Fruit fly (Drosophila melanogaster) whole organism, embryonic: Measurements from ENCODE around the gene AMPdeam.

Experiments
- Abd-B ChIP-seq: fragments of 200-800 bp; sonication (Bioruptor generic); optimal IDR thresholded peaks from 2 replicates; lab custom pipeline; 2018; ENCODE audit warnings: missing biosample characterization, mild to moderate bottlenecking, missing genetic modification characterization, moderate library complexity
- Adf1 ChIP-seq: fragments of 200-800 bp; sonication (Bioruptor generic); IDR thresholded peaks from 2 replicates; pipeline ENCODE4 v1.3.6; 2022; ENCODE audit warnings: missing biosample characterization, missing genetic modification characterization
- Bdp1 ChIP-seq: fragments of 200-800 bp; sonication (Bioruptor generic); optimal IDR thresholded peaks from 3 replicates; lab custom pipeline; 2016; ENCODE audit warnings: missing biosample characterization, missing genetic modification characterization
- CG10366 ChIP-seq: fragments of 200-800 bp; sonication (Bioruptor generic); IDR thresholded peaks from 2 replicates; pipeline ENCODE4 v1.3.6; 2022; ENCODE audit warnings: missing biosample characterization, missing genetic modification characterization
- CG11085 ChIP-seq: fragments of 200-800 bp; sonication (Bioruptor generic); IDR thresholded peaks from 2 replicates; pipeline ENCODE4 v1.3.6; 2022; ENCODE audit warnings: missing biosample characterization, missing genetic modification characterization
- CG11504 ChIP-seq: fragments of 200-800 bp; sonication (Bioruptor generic); optimal IDR thresholded peaks from 3 replicates; lab custom pipeline; 2019; ENCODE audit warnings: missing biosample characterization, mild to moderate bottlenecking, missing genetic modification characterization, moderate library complexity
- CG12155 ChIP-seq: fragments of 200-800 bp; sonication (Bioruptor generic); optimal IDR thresholded peaks from 3 replicates; lab custom pipeline; 2016; ENCODE audit warnings: missing biosample characterization, missing genetic modification characterization
- CG14667 ChIP-seq: fragments of 200-800 bp; sonication (Bioruptor generic); IDR thresholded peaks from 2 replicates; pipeline ENCODE4 v1.3.6; 2022; ENCODE audit warnings: missing biosample characterization, missing genetic modification characterization
- CG15514 ChIP-seq: fragments of 200-800 bp; sonication (Bioruptor generic); optimal IDR thresholded peaks from 3 replicates; lab custom pipeline; 2017; ENCODE audit warnings: missing biosample characterization, missing genetic modification characterization, mild to moderate bottlenecking, moderate library complexity, missing genetic modification reagents
- CG17361 ChIP-seq: fragments of 200-800 bp; sonication (Bioruptor generic); IDR thresholded peaks from 3 replicates; pipeline ENCODE4 v1.3.6; 2022; ENCODE audit warnings: missing biosample characterization, missing genetic modification characterization
- CG17612 ChIP-seq: fragments of 200-800 bp; sonication (Bioruptor generic); IDR thresholded peaks from 2 replicates; pipeline ENCODE4 v1.3.6; 2022; ENCODE audit warnings: missing biosample characterization, missing genetic modification characterization
- CG18599 ChIP-seq: fragments of 200-800 bp; sonication (Bioruptor generic); optimal IDR thresholded peaks from 3 replicates; lab custom pipeline; 2017; ENCODE audit warnings: missing biosample characterization, missing genetic modification characterization, mild to moderate bottlenecking, moderate library complexity, missing genetic modification reagents
- CG2889 ChIP-seq: fragments of 200-800 bp; sonication (Bioruptor generic); IDR thresholded peaks from 3 replicates; pipeline ENCODE4 v1.3.6; 2022; ENCODE audit warnings: missing biosample characterization, missing genetic modification characterization
- CG4707 ChIP-seq: fragments of 200-800 bp; sonication (Bioruptor generic); optimal IDR thresholded peaks from 2 replicates; lab custom pipeline; 2018; ENCODE audit warnings: missing biosample characterization, mild to moderate bottlenecking, missing genetic modification characterization, moderate library complexity
- CG4854 ChIP-seq: fragments of 200-800 bp; sonication (Bioruptor generic); optimal IDR thresholded peaks from 2 replicates; lab custom pipeline; 2016; ENCODE audit warnings: missing biosample characterization, missing genetic modification characterization, inconsistent platforms
- CG6175 ChIP-seq: fragments of 200-800 bp; sonication (Bioruptor generic); IDR thresholded peaks from 3 replicates; pipeline ENCODE4 v1.3.6; 2022; ENCODE audit warnings: missing biosample characterization, missing genetic modification characterization
- CG6683 ChIP-seq: fragments of 200-800 bp; sonication (Bioruptor generic); optimal IDR thresholded peaks from 2 replicates; lab custom pipeline; 2017; ENCODE audit warnings: missing biosample characterization, mild to moderate bottlenecking, missing genetic modification characterization, missing genetic modification reagents
- CG6791 ChIP-seq: fragments of 200-800 bp; sonication (Bioruptor generic); IDR thresholded peaks from 3 replicates; pipeline ENCODE4 v1.3.6; 2022; ENCODE audit warnings: missing biosample characterization, missing genetic modification characterization; ENCODE audit not compliant: partially characterized antibody
- CG8944 ChIP-seq: fragments of 200-800 bp; sonication (Bioruptor generic); optimal IDR thresholded peaks from 3 replicates; lab custom pipeline; 2016; ENCODE audit warnings: missing biosample characterization, missing genetic modification characterization
- CG9609 ChIP-seq: fragments of 200-800 bp; sonication (Bioruptor generic); optimal IDR thresholded peaks from 3 replicates; lab custom pipeline; 2016; ENCODE audit warnings: missing biosample characterization, missing genetic modification characterization
- Camta ChIP-seq: fragments of 200-800 bp; sonication (Bioruptor generic); optimal IDR thresholded peaks from 2 replicates; lab custom pipeline; 2016; ENCODE audit warnings: missing biosample characterization, missing genetic modification characterization
- Dbx ChIP-seq: fragments of 200-800 bp; sonication (Bioruptor generic); IDR thresholded peaks from 3 replicates; pipeline ENCODE4 v1.3.6; 2022; ENCODE audit warnings: missing biosample characterization, missing genetic modification characterization
- Doc3 ChIP-seq: fragments of 200-800 bp; sonication (Bioruptor generic); IDR thresholded peaks from 3 replicates; pipeline ENCODE4 v1.3.6; 2022; ENCODE audit warnings: missing biosample characterization, missing genetic modification characterization; ENCODE audit not compliant: partially characterized antibody
- Elba2 ChIP-seq: fragments of 200-800 bp; sonication (Bioruptor generic); optimal IDR thresholded peaks from 3 replicates; lab custom pipeline; 2016; ENCODE audit warnings: missing biosample characterization, missing genetic modification characterization
- Ets65A ChIP-seq: fragments of 200-800 bp; sonication (Bioruptor generic); peaks from one replicate; lab custom pipeline; 2016; ENCODE audit warnings: missing biosample characterization, missing genetic modification characterization
- HLH54F ChIP-seq: fragments of 200-800 bp; sonication (Bioruptor generic); optimal IDR thresholded peaks from 3 replicates; lab custom pipeline; 2016; ENCODE audit warnings: missing biosample characterization, missing genetic modification characterization
- Hand ChIP-seq: fragments of 200-800 bp; sonication (Bioruptor generic); optimal IDR thresholded peaks from 2 replicates; lab custom pipeline; 2017; ENCODE audit warnings: mild to moderate bottlenecking, missing biosample characterization, missing genetic modification reagents, missing genetic modification characterization
- Hr51 ChIP-seq, 2 experiments: fragments of 200-800 bp; sonication (Bioruptor generic); optimal IDR thresholded peaks; 2 replicates in 1 of 2; 3 replicates in 1 of 2; lab custom pipeline; 2016 to 2018; ENCODE audit warnings: missing biosample characterization in 2 of 2, missing genetic modification characterization in 2 of 2, mild to moderate bottlenecking in 1 of 2, moderate library complexity in 1 of 2
- PHDP ChIP-seq: fragments of 200-800 bp; sonication (Bioruptor generic); optimal IDR thresholded peaks from 3 replicates; lab custom pipeline; 2018; ENCODE audit warnings: missing biosample characterization, mild to moderate bottlenecking, missing genetic modification characterization, moderate library complexity
- Sry-δ ChIP-seq: fragments of 200-800 bp; sonication (Bioruptor generic); optimal IDR thresholded peaks from 2 replicates; lab custom pipeline; 2016; ENCODE audit warnings: missing biosample characterization, missing genetic modification characterization
- Xbp1 ChIP-seq: fragments of 200-800 bp; sonication (Bioruptor generic); optimal IDR thresholded peaks from 3 replicates; lab custom pipeline; 2016; ENCODE audit warnings: missing biosample characterization, mild to moderate bottlenecking, missing genetic modification characterization
- ab ChIP-seq: fragments of 200-800 bp; sonication (Bioruptor generic); optimal IDR thresholded peaks from 2 replicates; lab custom pipeline; 2016; ENCODE audit warnings: missing biosample characterization, missing genetic modification characterization
- az2 ChIP-seq: fragments of 200-800 bp; sonication (Bioruptor generic); optimal IDR thresholded peaks from 3 replicates; lab custom pipeline; 2016; ENCODE audit warnings: missing biosample characterization, missing genetic modification characterization
- btn ChIP-seq: fragments of 200-800 bp; sonication (Bioruptor generic); optimal IDR thresholded peaks from 2 replicates; lab custom pipeline; 2016; ENCODE audit warnings: missing biosample characterization, missing genetic modification characterization
- chm ChIP-seq: fragments of 200-800 bp; sonication (Bioruptor generic); IDR thresholded peaks from 2 replicates; pipeline ENCODE4 v1.3.6; 2022; ENCODE audit warnings: missing biosample characterization, missing genetic modification characterization
- dan ChIP-seq: fragments of 200-800 bp; sonication (Bioruptor generic); IDR thresholded peaks from 2 replicates; pipeline ENCODE4 v1.3.6; 2022; ENCODE audit warnings: missing biosample characterization, missing genetic modification characterization
- dm ChIP-seq: fragments of 200-800 bp; sonication (Bioruptor generic); optimal IDR thresholded peaks from 3 replicates; lab custom pipeline; 2016; ENCODE audit warnings: missing biosample characterization, missing genetic modification characterization
- ems ChIP-seq: fragments of 200-800 bp; sonication (Bioruptor generic); optimal IDR thresholded peaks from 3 replicates; lab custom pipeline; 2016; ENCODE audit warnings: missing biosample characterization, missing genetic modification characterization
- exex ChIP-seq: fragments of 200-800 bp; sonication (Bioruptor generic); optimal IDR thresholded peaks from 4 replicates; lab custom pipeline; 2018; ENCODE audit warnings: missing biosample characterization, mild to moderate bottlenecking, missing genetic modification characterization, moderate library complexity
- insv ChIP-seq, 2 experiments: fragments of 200-800 bp; sonication (Bioruptor generic); optimal IDR thresholded peaks; 3 replicates each; lab custom pipeline; 2016 to 2018; ENCODE audit warnings: missing biosample characterization in 2 of 2, missing genetic modification characterization in 2 of 2
- kni ChIP-seq: fragments of 200-800 bp; sonication (Bioruptor generic); optimal IDR thresholded peaks from 3 replicates; lab custom pipeline; 2017; ENCODE audit warnings: mild to moderate bottlenecking, missing biosample characterization, missing genetic modification reagents, missing genetic modification characterization
- nerfin-1 ChIP-seq: fragments of 200-800 bp; sonication (Bioruptor generic); optimal IDR thresholded peaks from 3 replicates; lab custom pipeline; 2019; ENCODE audit warnings: missing biosample characterization, mild to moderate bottlenecking, missing genetic modification characterization, moderate library complexity
- nmo ChIP-seq: fragments of 200-800 bp; sonication (Bioruptor generic); optimal IDR thresholded peaks from 2 replicates; lab custom pipeline; 2018; ENCODE audit warnings: missing biosample characterization, mild to moderate bottlenecking, missing genetic modification characterization, moderate library complexity
- nom ChIP-seq: fragments of 200-800 bp; sonication (Bioruptor generic); optimal IDR thresholded peaks from 2 replicates; lab custom pipeline; 2017; ENCODE audit warnings: missing biosample characterization, missing genetic modification characterization, mild to moderate bottlenecking, moderate library complexity, missing genetic modification reagents
- pzg ChIP-seq: fragments of 200-800 bp; sonication (Bioruptor generic); optimal IDR thresholded peaks from 3 replicates; lab custom pipeline; 2018; ENCODE audit warnings: missing biosample characterization, mild to moderate bottlenecking, missing genetic modification characterization, moderate library complexity
- run ChIP-seq: fragments of 200-800 bp; sonication (Bioruptor generic); optimal IDR thresholded peaks from 3 replicates; lab custom pipeline; 2018; ENCODE audit warnings: missing biosample characterization, mild to moderate bottlenecking, missing genetic modification characterization
- seq ChIP-seq: fragments of 200-800 bp; sonication (Bioruptor generic); IDR thresholded peaks from 2 replicates; pipeline ENCODE4 v1.3.6; 2022; ENCODE audit warnings: missing biosample characterization, missing genetic modification characterization
- sob ChIP-seq: fragments of 200-800 bp; sonication (Bioruptor generic); IDR thresholded peaks from 2 replicates; pipeline ENCODE4 v1.3.6; 2022; ENCODE audit warnings: missing biosample characterization, missing genetic modification characterization
- tgo ChIP-seq: fragments of 200-800 bp; sonication (Bioruptor generic); IDR thresholded peaks from 3 replicates; pipeline ENCODE4 v1.3.6; 2022; ENCODE audit warnings: missing biosample characterization, missing genetic modification characterization
- trh ChIP-seq: fragments of 200-800 bp; sonication (Bioruptor generic); optimal IDR thresholded peaks from 2 replicates; lab custom pipeline; 2016; ENCODE audit warnings: missing biosample characterization, missing genetic modification characterization

The AMPdeam gene

dm6 chrX:13815526-13816173 lies 30.0 kb downstream of the AMPdeam start (continued):
- TF ChIP-seq exex (tag; lab: Kevin White, UChicago) = no peak
- peak; percentile 11 for TF ChIP-seq CG8944 (GFP tag; lab: Kevin White, UChicago)
- TF ChIP-seq Bdp1 (GFP tag; lab: Kevin White, UChicago) = no peak
- peak; percentile 29 for TF ChIP-seq HLH54F
- no peak for TF ChIP-seq btn (GFP tag; lab: Kevin White, UChicago)
- peak; percentile 11 for TF ChIP-seq dm (GFP tag; lab: Kevin White, UChicago)
- no peak for TF ChIP-seq CG17612 (GFP tag; lab: Robert Waterston, UW)
- TF ChIP-seq Ets65A (GFP tag; lab: Kevin White, UChicago) = peak; percentile 97
- TF ChIP-seq Dbx (GFP tag; lab: Robert Waterston, UW) = no peak
- no peak for TF ChIP-seq CG11085
- peak; percentile 18 for TF ChIP-seq kni
- peak; percentile 45 for TF ChIP-seq az2 (GFP tag; lab: Kevin White, UChicago)
- TF ChIP-seq ab = no peak
- no peak for TF ChIP-seq CG6791 (GFP tag; lab: Robert Waterston, UW)
- TF ChIP-seq tgo (GFP tag; lab: Robert Waterston, UW) = peak; percentile 67; the same call in 2 of the 3 replicates
- peak; percentile 60 for TF ChIP-seq CG18599 (GFP tag; lab: Kevin White, UChicago)
- TF ChIP-seq CG17361 (GFP tag; lab: Robert Waterston, UW) = peak; percentile 78
- peak; percentile 42 for TF ChIP-seq run
- TF ChIP-seq CG15514 (GFP tag; lab: Kevin White, UChicago) = peak; percentile 35
- no peak for TF ChIP-seq Hand (GFP tag; lab: Kevin White, UChicago)
- TF ChIP-seq nom (GFP tag; lab: Kevin White, UChicago) = peak; percentile 31
- no peak for TF ChIP-seq trh (GFP tag; lab: Kevin White, UChicago)
- no peak for TF ChIP-seq chm (GFP tag; lab: Robert Waterston, UW)
- TF ChIP-seq CG12155 (GFP tag; lab: Kevin White, UChicago) = peak; percentile 12
- TF ChIP-seq CG2889 (GFP tag; lab: Robert Waterston, UW) = no peak
- peak; percentile 47 for TF ChIP-seq CG9609 (GFP tag; lab: Kevin White, UChicago)
- TF ChIP-seq CG11504 (tag; lab: Kevin White, UChicago) = peak; percentile 85
- TF ChIP-seq Adf1 (GFP tag; lab: Robert Waterston, UW) = peak; percentile 58
- TF ChIP-seq CG10366 (GFP tag; lab: Robert Waterston, UW) = no peak; the same call in 1 of the 2 replicates
- no peak for TF ChIP-seq dan (GFP tag; lab: Robert Waterston, UW)
- TF ChIP-seq Xbp1 (GFP tag; lab: Kevin White, UChicago) = peak; percentile 58
- 0 out of 2 replicates have a peak, but pooled peaks have one; percentile 34 for TF ChIP-seq seq (GFP tag; lab: Robert Waterston, UW)
- peak; percentile 44 for TF ChIP-seq nerfin-1 (tag; lab: Kevin White, UChicago)
- no peak for TF ChIP-seq CG4854 (GFP tag; lab: Kevin White, UChicago)
- peak; percentile 59 for TF ChIP-seq PHDP (tag; lab: Kevin White, UChicago)
- TF ChIP-seq CG14667 = peak; percentile 31; the same call in 1 of the 2 replicates
- TF ChIP-seq CG6683 = no peak
- peak; percentile 80 for TF ChIP-seq Camta (GFP tag; lab: Kevin White, UChicago)
- no peak for TF ChIP-seq pzg (GFP tag; lab: Kevin White, UChicago)
- TF ChIP-seq ems = peak; percentile 23
- peak; percentile 6 for TF ChIP-seq Sry-δ (GFP tag; lab: Kevin White, UChicago)
- TF ChIP-seq sob (GFP tag; lab: Robert Waterston, UW) = 0 out of 2 replicates have a peak, but pooled peaks have one; percentile 37
- peak; percentile 80 for TF ChIP-seq nmo (GFP tag; lab: Kevin White, UChicago)
- TF ChIP-seq CG4707 (GFP tag; lab: Kevin White, UChicago) = no peak
- TF ChIP-seq insv (GFP tag; optimal IDR thresholded peaks at IDR 0.05; lab: Kevin White, UChicago) = no peak
- no peak for TF ChIP-seq CG6175 (GFP tag; lab: Robert Waterston, UW)
- TF ChIP-seq Doc3 = no peak
- no peak for TF ChIP-seq Elba2
- peak in 1 of 2 experiments; percentile 81 for TF ChIP-seq Hr51 (GFP tag; optimal IDR thresholded peaks at IDR 0.05; lab: Kevin White, UChicago)
- TF ChIP-seq Abd-B (GFP tag; lab: Kevin White, UChicago) = peak; percentile 43
